Worm (Caenorhabditis elegans) whole organism, late embryonic: ENCODE results near the gene C05A9.2.

Experiments
- F13H6.1 ChIP-seq: sonication (generic microtip); optimal IDR thresholded peaks from 2 replicates; lab custom pipeline; 2016; ENCODE audit warnings: missing genetic modification characterization, missing compliant biosample characterization
- K09A11.1 ChIP-seq: sonication (generic microtip); optimal IDR thresholded peaks from 2 replicates; lab custom pipeline; 2017; ENCODE audit warnings: antibody characterized with exemption, mild to moderate bottlenecking, missing genetic modification characterization, missing compliant biosample characterization; ENCODE audit not compliant: insufficient read depth
- Y22D7AL.16 ChIP-seq: sonication (generic microtip); optimal IDR thresholded peaks from 2 replicates; lab custom pipeline; 2016; ENCODE audit warnings: missing genetic modification characterization, missing compliant biosample characterization
- ceh-31 ChIP-seq: sonication (generic microtip); optimal IDR thresholded peaks from 2 replicates; lab custom pipeline; 2016; ENCODE audit warnings: missing genetic modification characterization, missing compliant biosample characterization
- ceh-45 ChIP-seq: fragments of 200-800 bp; sonication (Bioruptor generic); IDR thresholded peaks from 2 replicates; pipeline ENCODE4 v1.3.6; 2022; ENCODE audit warnings: missing genetic modification reagents, missing genetic modification characterization, missing compliant biosample characterization
- ceh-48 ChIP-seq: sonication (generic microtip); optimal IDR thresholded peaks from 2 replicates; lab custom pipeline; 2016; ENCODE audit warnings: missing genetic modification characterization, inconsistent platforms, missing compliant biosample characterization
- ceh-6 ChIP-seq: fragments of 200-800 bp; sonication (Bioruptor generic); optimal IDR thresholded peaks from 2 replicates; lab custom pipeline; 2018; ENCODE audit warnings: mild to moderate bottlenecking, missing genetic modification characterization, missing compliant biosample characterization
- ceh-9 ChIP-seq: sonication (generic microtip); optimal IDR thresholded peaks from 2 replicates; lab custom pipeline; 2016; ENCODE audit warnings: mild to moderate bottlenecking, missing genetic modification characterization, inconsistent platforms, missing compliant biosample characterization
- che-1 ChIP-seq: sonication (generic microtip); optimal IDR thresholded peaks from 2 replicates; lab custom pipeline; 2016; ENCODE audit warnings: mild to moderate bottlenecking, missing genetic modification characterization, missing compliant biosample characterization
- dmd-4 ChIP-seq: sonication (generic microtip); optimal IDR thresholded peaks from 2 replicates; lab custom pipeline; 2016; ENCODE audit warnings: borderline replicate concordance, missing genetic modification characterization, missing compliant biosample characterization
- eyg-1 ChIP-seq: sonication (generic microtip); optimal IDR thresholded peaks from 2 replicates; lab custom pipeline; 2016; ENCODE audit warnings: missing genotype, missing genetic modification characterization, missing compliant biosample characterization
- fkh-10 ChIP-seq: fragments of 150-350 bp; optimal IDR thresholded peaks from 2 replicates; lab custom pipeline; 2014; ENCODE audit warnings: missing biosample characterization, missing genetic modification reagents, missing genetic modification characterization
- fkh-6 ChIP-seq: sonication (generic microtip); optimal IDR thresholded peaks from 2 replicates; lab custom pipeline; 2016; ENCODE audit warnings: missing genetic modification characterization, missing compliant biosample characterization
- hlh-13 ChIP-seq: fragments of 200-800 bp; sonication (Bioruptor generic); optimal IDR thresholded peaks from 2 replicates; lab custom pipeline; 2018; ENCODE audit warnings: mild to moderate bottlenecking, missing genetic modification characterization, missing compliant biosample characterization
- hlh-30 ChIP-seq: sonication (generic microtip); optimal IDR thresholded peaks from 2 replicates; lab custom pipeline; 2017; ENCODE audit warnings: antibody characterized with exemption, missing genetic modification characterization, missing compliant biosample characterization; ENCODE audit not compliant: insufficient read depth
- hlh-6 ChIP-seq: sonication (generic microtip); optimal IDR thresholded peaks from 2 replicates; lab custom pipeline; 2016; ENCODE audit warnings: missing genotype, missing genetic modification characterization, missing compliant biosample characterization
- lim-6 ChIP-seq: sonication (generic microtip); optimal IDR thresholded peaks from 2 replicates; lab custom pipeline; 2016; ENCODE audit warnings: missing genetic modification characterization, missing compliant biosample characterization
- madf-2 ChIP-seq: sonication (generic microtip); optimal IDR thresholded peaks from 2 replicates; lab custom pipeline; 2017; ENCODE audit warnings: missing genetic modification characterization, missing compliant biosample characterization
- nhr-232 ChIP-seq: sonication (generic microtip); optimal IDR thresholded peaks from 2 replicates; lab custom pipeline; 2016; ENCODE audit warnings: missing genetic modification characterization, missing compliant biosample characterization
- npax-4 ChIP-seq: sonication (generic microtip); optimal IDR thresholded peaks from 2 replicates; lab custom pipeline; 2016; ENCODE audit warnings: missing genetic modification characterization, missing compliant biosample characterization
- pag-3 ChIP-seq: sonication (generic microtip); optimal IDR thresholded peaks from 2 replicates; lab custom pipeline; 2016; ENCODE audit warnings: missing compliant biosample characterization, missing genetic modification characterization, borderline replicate concordance
- pax-1 ChIP-seq: fragments of 150-350 bp; optimal IDR thresholded peaks from 2 replicates; lab custom pipeline; 2014; ENCODE audit warnings: missing biosample characterization, missing genetic modification characterization
- pha-2 ChIP-seq: sonication (generic microtip); optimal IDR thresholded peaks from 2 replicates; lab custom pipeline; 2017; ENCODE audit warnings: mild to moderate bottlenecking, missing genetic modification characterization, missing compliant biosample characterization
- rnt-1 ChIP-seq: sonication (generic microtip); optimal IDR thresholded peaks from 2 replicates; lab custom pipeline; 2016; ENCODE audit warnings: missing genetic modification characterization, missing compliant biosample characterization
- sox-4 ChIP-seq: sonication (generic microtip); optimal IDR thresholded peaks from 2 replicates; lab custom pipeline; 2017; ENCODE audit warnings: mild to moderate bottlenecking, missing genetic modification characterization, inconsistent platforms, missing compliant biosample characterization
- tbx-2 ChIP-seq: sonication (generic microtip); optimal IDR thresholded peaks from 2 replicates; lab custom pipeline; 2016; ENCODE audit warnings: missing genetic modification characterization, missing compliant biosample characterization
- ttx-3 ChIP-seq: sonication (generic microtip); optimal IDR thresholded peaks from 2 replicates; lab custom pipeline; 2016; ENCODE audit warnings: missing genetic modification reagents, missing genetic modification characterization, missing compliant biosample characterization
- unc-3 ChIP-seq, 2 experiments: fragments of 200-800 bp in 1 of 2; sonication (Bioruptor generic) in 1 of 2; sonication (generic microtip) in 1 of 2; conservative IDR thresholded peaks in 1 of 2; optimal IDR thresholded peaks in 1 of 2; 2 replicates each; pipeline versions ENCODE4 v1.3.6 to Lab custom; 2016 to 2022; ENCODE audit warnings: missing compliant biosample characterization in 2 of 2, missing genetic modification characterization in 2 of 2, missing genetic modification reagents in 1 of 2
- unc-42 ChIP-seq: sonication (generic microtip); optimal IDR thresholded peaks from 2 replicates; lab custom pipeline; 2016; ENCODE audit warnings: missing genotype, missing genetic modification characterization, missing compliant biosample characterization
- zip-5 ChIP-seq: sonication (generic microtip); optimal IDR thresholded peaks from 2 replicates; lab custom pipeline; 2016; ENCODE audit warnings: missing genetic modification characterization, missing compliant biosample characterization
- ztf-16 ChIP-seq: sonication (generic microtip); optimal IDR thresholded peaks from 2 replicates; lab custom pipeline; 2017; ENCODE audit warnings: missing genetic modification characterization, missing compliant biosample characterization

Gene C05A9.2

ce11 chrX:10888201-10888600 is 43.7 kb upstream of the C05A9.2 start, which contains the start of gene F47B10.6:
F47B10.6 (plus strand) TSS chrX:10888501.
- no peak for TF ChIP-seq tbx-2 (tag; lab: Kevin White, UChicago)
- no peak for TF ChIP-seq K09A11.1 (tag; lab: Kevin White, UChicago)
- TF ChIP-seq ceh-48 (tag; lab: Kevin White, UChicago), result no peak
- no peak for TF ChIP-seq Y22D7AL.16
- no peak for TF ChIP-seq ttx-3 (tag; lab: Kevin White, UChicago)

ce11 chrX:10885872-10886271 is 41.4 kb upstream of the C05A9.2 start, which contains the start of gene T21E8.5:
T21E8.5 (plus strand) TSS chrX:10886172.
- TF ChIP-seq lim-6 (tag; lab: Kevin White, UChicago), result no peak
- no peak for TF ChIP-seq ceh-48 (tag; lab: Kevin White, UChicago)
- no peak for TF ChIP-seq unc-42
- no peak for TF ChIP-seq pax-1 (tag; lab: Kevin White, UChicago)
- TF ChIP-seq nhr-232 (tag; lab: Kevin White, UChicago), result no peak
- no peak for TF ChIP-seq npax-4 (tag; lab: Kevin White, UChicago)
- no peak for TF ChIP-seq rnt-1 (tag; lab: Kevin White, UChicago)

ce11 chrX:10883203-10883602 is 38.7 kb upstream of the C05A9.2 start, which contains the start of gene T21E8.7:
T21E8.7 (plus strand) TSS chrX:10883503.
- TF ChIP-seq ceh-31 (tag; lab: Kevin White, UChicago), result no peak

ce11 chrX:10881984-10882383 is 37.5 kb upstream of the C05A9.2 start, which contains the start of gene T21E8.6:
T21E8.6 (plus strand) TSS chrX:10882284.
- TF ChIP-seq Y22D7AL.16 (no peak), F13H6.1 (tag; lab: Kevin White, UChicago) (no peak), ceh-6 (no peak), dmd-4 (no peak), madf-2 (tag; lab: Kevin White, UChicago) (no peak), ceh-45 (GFP tag; lab: Robert Waterston, UW) (no peak), zip-5 (tag; lab: Kevin White, UChicago) (no peak), sox-4 (tag; lab: Kevin White, UChicago) (no peak), ttx-3 (tag; lab: Kevin White, UChicago) (no peak), eyg-1 (tag; lab: Kevin White, UChicago) (no peak), tbx-2 (tag; lab: Kevin White, UChicago) (no peak), fkh-10 (GFP tag; lab: Kevin White, UChicago) (no peak), ztf-16 (no peak), lim-6 (tag; lab: Kevin White, UChicago) (no peak), hlh-6 (tag; lab: Kevin White, UChicago) (no peak), che-1 (tag; lab: Kevin White, UChicago) (no peak), unc-3 (GFP tag; conservative IDR thresholded peaks at IDR 0.05; lab: Robert Waterston, UW) (no peak), unc-3 (tag; optimal IDR thresholded peaks at IDR 0.05; lab: Kevin White, UChicago) (no peak), rnt-1 (tag; lab: Kevin White, UChicago) (no peak), ceh-48 (tag; lab: Kevin White, UChicago) (no peak)
- TF ChIP-seq, all 69 proteins: peak for 0

- TF ChIP-seq tbx-2 (tag; lab: Kevin White, UChicago) (no peak), pag-3 (tag; lab: Kevin White, UChicago) (no peak), pha-2 (tag; lab: Kevin White, UChicago) (no peak), ceh-9 (tag; lab: Kevin White, UChicago) (no peak), hlh-30 (tag; lab: Kevin White, UChicago) (no peak), hlh-13 (GFP tag; lab: Kevin White, UChicago) (no peak), fkh-6 (tag; lab: Kevin White, UChicago) (no peak)
Observed at ce11 chrX:10880509-10880908, 36.0 kb upstream of the C05A9.2 start, which contains the start of gene T21E8.4. T21E8.4 (plus strand) TSS chrX:10880809.
